Fruit fly (Drosophila melanogaster): ENCODE measurements around the gene CG2129.

dm6 chrX:8106281-8107050, 39.2 kb upstream of the CG2129 start:
- TF ChIP-seq CG8478 (optimal IDR thresholded peaks at IDR 0.05) (no peak), CTCF (optimal IDR thresholded peaks at IDR 0.05) (no peak)
